Fruit fly (Drosophila melanogaster) whole organism, wandering third instar larva: ENCODE measurements around the gene Hsp70Ab.

ENCODE experiments used
- Abd-B ChIP-seq: fragments of >200 bp; optimal IDR thresholded peaks from 2 replicates; lab custom pipeline; 2017; ENCODE audit warnings: missing biosample characterization, missing genetic modification characterization
- Hr83 ChIP-seq: fragments of 200-300 bp; sonication (Bioruptor generic); optimal IDR thresholded peaks from 2 replicates; lab custom pipeline; 2016; ENCODE audit warnings: missing biosample characterization, mild to moderate bottlenecking, missing genetic modification characterization, moderate library complexity; ENCODE audit not compliant: poor library complexity, severe bottlenecking
- lola ChIP-seq: fragments of >200 bp; optimal IDR thresholded peaks from 2 replicates; lab custom pipeline; 2017; ENCODE audit warnings: missing biosample characterization, missing genetic modification characterization

DNA sequence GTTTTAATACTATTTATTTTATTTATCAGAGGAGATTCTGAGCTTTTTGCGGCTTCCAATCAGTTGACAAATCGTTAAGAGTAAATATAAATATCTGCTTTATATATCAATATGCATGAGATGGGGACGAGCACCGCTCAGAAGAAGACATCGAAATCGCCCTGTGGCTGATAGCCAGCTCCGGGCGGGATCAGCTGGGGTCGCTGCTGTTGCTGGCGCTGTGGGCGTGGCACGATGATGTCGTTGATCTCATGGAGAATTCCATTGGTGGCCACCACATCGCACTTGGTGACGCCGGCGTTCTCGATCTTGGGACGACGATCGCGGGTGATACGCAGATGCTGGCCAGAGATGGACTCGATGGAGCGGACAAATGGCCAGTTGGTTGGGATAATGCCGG, 26.5 kb downstream of the Hsp70Ab start:
- no peak for TF ChIP-seq lola (GFP tag; lab: Kevin White, UChicago)
- no peak for TF ChIP-seq Abd-B (GFP tag; lab: Kevin White, UChicago)
- no peak for TF ChIP-seq Hr83
